Worm (Caenorhabditis elegans) whole organism, L1 larva: ENCODE data around the gene T25B9.2.

Experiments used
- C04F5.9 ChIP-seq: sonication (generic microtip); optimal IDR thresholded peaks from 2 replicates; lab custom pipeline; 2016; ENCODE audit warnings: missing genetic modification characterization, missing compliant biosample characterization
- C34B4.2 ChIP-seq: sonication (generic microtip); optimal IDR thresholded peaks from 2 replicates; lab custom pipeline; 2017; ENCODE audit warnings: mild to moderate bottlenecking, missing genetic modification characterization, missing compliant biosample characterization
- F16B12.6 ChIP-seq: fragments of 150-350 bp; optimal IDR thresholded peaks from 2 replicates; lab custom pipeline; 2014; ENCODE audit warnings: missing biosample characterization, missing genetic modification characterization
- alr-1 ChIP-seq: fragments of 200-800 bp; sonication (Bioruptor generic); optimal IDR thresholded peaks from 2 replicates; lab custom pipeline; 2018; ENCODE audit warnings: borderline replicate concordance, mild to moderate bottlenecking, missing genetic modification characterization, missing compliant biosample characterization
- blmp-1 ChIP-seq: fragments of 150-350 bp; optimal IDR thresholded peaks from 2 replicates; lab custom pipeline; 2014; ENCODE audit warnings: missing biosample characterization, missing genetic modification characterization
- ceh-82 ChIP-seq, 3 experiments: fragments of 150-350 bp in 1 of 3; sonication (generic microtip) in 2 of 3; optimal IDR thresholded peaks; 2 replicates each; lab custom pipeline; 2014 to 2017; ENCODE audit warnings: missing biosample characterization in 3 of 3, missing genetic modification characterization in 3 of 3
- ceh-88 ChIP-seq: fragments of 200-800 bp; sonication (Bioruptor generic); IDR thresholded peaks from 2 replicates; pipeline ENCODE4 v1.3.6; 2022; ENCODE audit warnings: missing genetic modification characterization, missing compliant biosample characterization
- ceh-90 ChIP-seq: sonication (generic microtip); optimal IDR thresholded peaks from 2 replicates; lab custom pipeline; 2016; ENCODE audit warnings: missing genetic modification characterization, missing compliant biosample characterization
- ces-1 ChIP-seq: fragments of 150-350 bp; optimal IDR thresholded peaks from 2 replicates; lab custom pipeline; 2014; ENCODE audit warnings: missing biosample characterization, missing genetic modification reagents, missing genetic modification characterization
- dpl-1 ChIP-seq, 3 experiments: fragments of 150-350 bp in 2 of 3; sonication (generic microtip) in 1 of 3; optimal IDR thresholded peaks; 2 replicates each; lab custom pipeline; 2014 to 2017; ENCODE audit warnings: missing biosample characterization in 3 of 3, missing genetic modification characterization in 3 of 3, missing genetic modification reagents in 3 of 3
- efl-1 ChIP-seq, 4 experiments: fragments of 150-350 bp; optimal IDR thresholded peaks in 3 of 4; peaks in 1 of 4; 1 replicate in 1 of 4; 2 replicates in 3 of 4; lab custom pipeline; 2014; ENCODE audit warnings: missing biosample characterization in 2 of 4, missing genetic modification characterization in 2 of 4, missing genetic modification reagents in 2 of 4
- egl-13 ChIP-seq: sonication (generic microtip); optimal IDR thresholded peaks from 2 replicates; lab custom pipeline; 2016; ENCODE audit warnings: missing genotype, missing genetic modification reagents, missing genetic modification characterization, missing compliant biosample characterization
- ets-5 ChIP-seq: fragments of 200-800 bp; sonication (Bioruptor generic); IDR thresholded peaks from 2 replicates; pipeline ENCODE4 v1.3.6; 2022; ENCODE audit warnings: missing genetic modification characterization, missing compliant biosample characterization
- fkh-8 ChIP-seq: sonication (generic microtip); optimal IDR thresholded peaks from 2 replicates; lab custom pipeline; 2016; ENCODE audit warnings: mild to moderate bottlenecking, missing genetic modification characterization, missing compliant biosample characterization
- fos-1 ChIP-seq: fragments of 150-350 bp; optimal IDR thresholded peaks from 2 replicates; lab custom pipeline; 2014; ENCODE audit warnings: missing biosample characterization, missing genetic modification characterization
- hlh-4 ChIP-seq: sonication (generic microtip); optimal IDR thresholded peaks from 2 replicates; lab custom pipeline; 2016; ENCODE audit warnings: mild to moderate bottlenecking, missing genetic modification characterization, missing compliant biosample characterization
- hpl-2 ChIP-seq: fragments of 150-350 bp; optimal IDR thresholded peaks from 2 replicates; lab custom pipeline; 2014; ENCODE audit warnings: missing biosample characterization, missing genetic modification reagents, missing genetic modification characterization
- jun-1 ChIP-seq: fragments of 150-350 bp; optimal IDR thresholded peaks from 2 replicates; lab custom pipeline; 2014; ENCODE audit warnings: missing biosample characterization, missing genetic modification reagents, missing genetic modification characterization
- lin-14 ChIP-seq: fragments of 200-800 bp; sonication (Bioruptor generic); optimal IDR thresholded peaks from 2 replicates; lab custom pipeline; 2018; ENCODE audit warnings: mild to moderate bottlenecking, missing genetic modification characterization, moderate library complexity, missing compliant biosample characterization
- lin-35 ChIP-seq, 2 experiments: fragments of 150-350 bp; optimal IDR thresholded peaks; 2 replicates each; lab custom pipeline; 2014; ENCODE audit warnings: missing biosample characterization in 2 of 2, missing genetic modification characterization in 2 of 2, missing genetic modification reagents in 2 of 2
- lin-39 ChIP-seq: fragments of 150-350 bp; optimal IDR thresholded peaks from 2 replicates; lab custom pipeline; 2014; ENCODE audit warnings: missing biosample characterization, missing genetic modification reagents, missing genetic modification characterization
- lir-3 ChIP-seq: sonication (generic microtip); optimal IDR thresholded peaks from 2 replicates; lab custom pipeline; 2016; ENCODE audit warnings: mild to moderate bottlenecking, missing genetic modification characterization, moderate library complexity, missing compliant biosample characterization; ENCODE audit not compliant: poor library complexity
- lsy-2 ChIP-seq, 2 experiments: fragments of 150-350 bp; optimal IDR thresholded peaks; 2 replicates each; lab custom pipeline; 2014; ENCODE audit warnings: missing biosample characterization in 2 of 2, missing genetic modification characterization in 2 of 2
- mdl-1 ChIP-seq, 2 experiments: fragments of 150-350 bp; optimal IDR thresholded peaks; 2 replicates each; lab custom pipeline; 2014 to 2017; ENCODE audit warnings: missing biosample characterization in 2 of 2, missing genetic modification characterization in 2 of 2, inconsistent platforms in 1 of 2
- mef-2 ChIP-seq: fragments of 150-350 bp; optimal IDR thresholded peaks from 2 replicates; lab custom pipeline; 2014; ENCODE audit warnings: missing biosample characterization, missing genetic modification characterization
- nhr-12 ChIP-seq: sonication (generic microtip); optimal IDR thresholded peaks from 2 replicates; lab custom pipeline; 2017; ENCODE audit warnings: missing biosample characterization, missing genetic modification characterization
- nhr-20 ChIP-seq: sonication (generic microtip); optimal IDR thresholded peaks from 2 replicates; lab custom pipeline; 2016; ENCODE audit warnings: mild to moderate bottlenecking, missing genetic modification characterization, missing compliant biosample characterization
- nhr-237 ChIP-seq: fragments of 150-350 bp; optimal IDR thresholded peaks from 2 replicates; lab custom pipeline; 2014; ENCODE audit warnings: missing biosample characterization, missing genetic modification characterization
- nhr-28 ChIP-seq: fragments of 150-350 bp; optimal IDR thresholded peaks from 2 replicates; lab custom pipeline; 2014; ENCODE audit warnings: missing biosample characterization, missing genetic modification characterization
- nhr-77 ChIP-seq: fragments of 150-350 bp; optimal IDR thresholded peaks from 2 replicates; lab custom pipeline; 2014; ENCODE audit warnings: missing biosample characterization, missing genetic modification characterization
- nhr-84 ChIP-seq: sonication (generic microtip); optimal IDR thresholded peaks from 2 replicates; lab custom pipeline; 2017; ENCODE audit warnings: missing biosample characterization, missing genetic modification characterization
- nhr-85 ChIP-seq: sonication (generic microtip); peaks from one replicate; lab custom pipeline; 2016; ENCODE audit warnings: missing genetic modification characterization, inconsistent platforms, missing compliant biosample characterization
- pax-3 ChIP-seq: fragments of 200-800 bp; sonication (Bioruptor generic); optimal IDR thresholded peaks from 2 replicates; lab custom pipeline; 2018; ENCODE audit warnings: mild to moderate bottlenecking, missing genetic modification characterization, moderate library complexity, missing compliant biosample characterization
- rnt-1 ChIP-seq: sonication (generic microtip); optimal IDR thresholded peaks from 2 replicates; lab custom pipeline; 2016; ENCODE audit warnings: mild to moderate bottlenecking, missing genetic modification characterization, moderate library complexity, missing compliant biosample characterization
- skn-1 ChIP-seq: fragments of 150-350 bp; optimal IDR thresholded peaks from 2 replicates; lab custom pipeline; 2014; ENCODE audit warnings: missing biosample characterization, missing genetic modification characterization
- snpc-4 ChIP-seq: fragments of 150-350 bp; optimal IDR thresholded peaks from 2 replicates; lab custom pipeline; 2014; ENCODE audit warnings: missing biosample characterization, missing genetic modification characterization
- snu-23 ChIP-seq: sonication (generic microtip); optimal IDR thresholded peaks from 2 replicates; lab custom pipeline; 2016; ENCODE audit warnings: missing genetic modification characterization, missing compliant biosample characterization
- sptf-1 ChIP-seq: fragments of 150-350 bp; optimal IDR thresholded peaks from 2 replicates; lab custom pipeline; 2014; ENCODE audit warnings: missing biosample characterization, missing genetic modification characterization
- tbx-2 ChIP-seq: sonication (generic microtip); optimal IDR thresholded peaks from 2 replicates; lab custom pipeline; 2016; ENCODE audit warnings: missing genetic modification characterization, missing compliant biosample characterization
- unc-62 ChIP-seq: fragments of 150-350 bp; optimal IDR thresholded peaks from 2 replicates; lab custom pipeline; 2014; ENCODE audit warnings: missing biosample characterization, missing genetic modification reagents, missing genetic modification characterization
- unc-98 ChIP-seq: fragments of 200-800 bp; sonication (Bioruptor generic); IDR thresholded peaks from 2 replicates; pipeline ENCODE4 v1.3.6; 2022; ENCODE audit warnings: missing genetic modification characterization, missing compliant biosample characterization
- zip-4 ChIP-seq: fragments of 200-800 bp; sonication (Bioruptor generic); optimal IDR thresholded peaks from 2 replicates; lab custom pipeline; 2018; ENCODE audit warnings: mild to moderate bottlenecking, missing genetic modification characterization, moderate library complexity, missing compliant biosample characterization

T25B9.2 gene

ce11 chrIV:10769353-10769752 is 17.7 kb upstream of the T25B9.2 start, which contains the start of gene T25B9.9:
T25B9.9 (plus strand) TSS chrIV:10769653.
- TF ChIP-seq dpl-1 (GFP tag; optimal IDR thresholded peaks at IDR 0.05; lab: Kevin White, UChicago) (no peak), sptf-1 (tag; lab: Kevin White, UChicago) (no peak), F16B12.6 (tag; lab: Kevin White, UChicago) (no peak), C34B4.2 (tag; lab: Kevin White, UChicago) (no peak), snu-23 (GFP tag; lab: Kevin White, UChicago) (no peak), ceh-88 (no peak), nhr-237 (tag; lab: Kevin White, UChicago) (no peak), ceh-82 (tag; optimal IDR thresholded peaks at IDR 0.05; lab: Kevin White, UChicago) (no peak), mdl-1 (tag; optimal IDR thresholded peaks at IDR 0.05; lab: Kevin White, UChicago) (no peak), C04F5.9 (no peak), unc-62 (GFP tag; lab: Kevin White, UChicago) (no peak), jun-1 (tag; lab: Kevin White, UChicago) (no peak), nhr-28 (tag; lab: Kevin White, UChicago) (no peak), hlh-4 (tag; lab: Kevin White, UChicago) (no peak), lin-39 (no peak), mef-2 (no peak), tbx-2 (tag; lab: Kevin White, UChicago) (no peak), fos-1 (no peak), lir-3 (tag; lab: Kevin White, UChicago) (no peak)

- TF ChIP-seq nhr-85 (tag; lab: Kevin White, UChicago) (no peak), nhr-12 (no peak), zip-4 (no peak), lir-3 (tag; lab: Kevin White, UChicago) (no peak), efl-1 (optimal IDR thresholded peaks at IDR 0.05; lab: Kevin White, UChicago) (peak in 1 of 2 experiments; percentile 42), efl-1 (GFP tag; optimal IDR thresholded peaks at IDR 0.05 in 1 of 2; lab: Kevin White, UChicago) (peak; percentile 61 to 93), alr-1 (no peak), lin-14 (GFP tag; lab: Kevin White, UChicago) (peak; percentile 19), snu-23 (GFP tag; lab: Kevin White, UChicago) (no peak), ceh-90 (tag; lab: Kevin White, UChicago) (no peak), blmp-1 (no peak), unc-98 (GFP tag; lab: Robert Waterston, UW) (no peak), lsy-2 (tag; optimal IDR thresholded peaks at IDR 0.05; lab: Kevin White, UChicago) (peak in 1 of 2 experiments; percentile 18), dpl-1 (GFP tag; optimal IDR thresholded peaks at IDR 0.05; lab: Kevin White, UChicago) (peak in 2 of 3 experiments; percentile 40 to 58), ets-5 (GFP tag; lab: Robert Waterston, UW) (no peak), rnt-1 (tag; lab: Kevin White, UChicago) (peak; percentile 23), nhr-84 (no peak), lin-35 (GFP tag; optimal IDR thresholded peaks at IDR 0.05; lab: Kevin White, UChicago) (peak; percentile 1 to 44), pax-3 (tag; lab: Kevin White, UChicago) (no peak), nhr-20 (tag; lab: Kevin White, UChicago) (no peak), nhr-28 (tag; lab: Kevin White, UChicago) (no peak), snpc-4 (tag; lab: Kevin White, UChicago) (no peak), hpl-2 (GFP tag; lab: Kevin White, UChicago) (no peak)
Measured at ce11 chrIV:10768146-10768636, 16.6 kb upstream of the T25B9.2 start, which contains the start of gene T25B9.8. T25B9.8 (minus strand) TSS chrIV:10768196.

ce11 chrIV:10766071-10766470 is 14.4 kb upstream of the T25B9.2 start:
- TF ChIP-seq lir-3 (tag; lab: Kevin White, UChicago) (no peak), skn-1 (no peak), egl-13 (no peak), fkh-8 (tag; lab: Kevin White, UChicago) (no peak), rnt-1 (tag; lab: Kevin White, UChicago) (no peak), ces-1 (GFP tag; lab: Kevin White, UChicago) (no peak), nhr-77 (tag; lab: Kevin White, UChicago) (no peak), efl-1 (optimal IDR thresholded peaks at IDR 0.05; lab: Kevin White, UChicago) (no peak), efl-1 (GFP tag; optimal IDR thresholded peaks at IDR 0.05 in 1 of 2; lab: Kevin White, UChicago) (peak in 1 of 2 experiments; percentile 4)
